Fruit fly (Drosophila melanogaster) whole organism, embryonic: ENCODE data around the gene CG4593.

Experiments
- BEAF-32 ChIP-seq: fragments of 200-800 bp; sonication (Bioruptor generic); optimal IDR thresholded peaks from 3 replicates; lab custom pipeline; 2017; ENCODE audit warnings: missing biosample characterization, missing genetic modification characterization, mild to moderate bottlenecking, moderate library complexity, missing genetic modification reagents
- CG10274 ChIP-seq: fragments of 200-800 bp; sonication (Bioruptor generic); optimal IDR thresholded peaks from 3 replicates; lab custom pipeline; 2017; ENCODE audit warnings: missing biosample characterization, mild to moderate bottlenecking, missing genetic modification characterization
- CG10366 ChIP-seq: fragments of 200-800 bp; sonication (Bioruptor generic); IDR thresholded peaks from 2 replicates; pipeline ENCODE4 v1.3.6; 2022; ENCODE audit warnings: missing biosample characterization, missing genetic modification characterization
- CG10543 ChIP-seq: fragments of 200-800 bp; sonication (Bioruptor generic); optimal IDR thresholded peaks from 3 replicates; lab custom pipeline; 2017; ENCODE audit warnings: missing biosample characterization, mild to moderate bottlenecking, missing genetic modification characterization, moderate library complexity
- CG11456 ChIP-seq: fragments of 200-800 bp; sonication (Bioruptor generic); IDR thresholded peaks from 3 replicates; pipeline ENCODE4 v1.3.6; 2022; ENCODE audit warnings: missing biosample characterization, missing genetic modification characterization
- CG11504 ChIP-seq: fragments of 200-800 bp; sonication (Bioruptor generic); optimal IDR thresholded peaks from 3 replicates; lab custom pipeline; 2019; ENCODE audit warnings: missing biosample characterization, mild to moderate bottlenecking, missing genetic modification characterization, moderate library complexity
- CG11695 ChIP-seq: fragments of 200-800 bp; sonication (Bioruptor generic); IDR thresholded peaks from 3 replicates; pipeline ENCODE4 v1.3.6; 2022; ENCODE audit warnings: missing biosample characterization, missing genetic modification characterization
- CG13775 ChIP-seq: fragments of 200-800 bp; sonication (Bioruptor generic); optimal IDR thresholded peaks from 3 replicates; lab custom pipeline; 2017; ENCODE audit warnings: missing biosample characterization, mild to moderate bottlenecking, missing genetic modification characterization
- CG14710 ChIP-seq: fragments of 200-800 bp; sonication (Bioruptor generic); optimal IDR thresholded peaks from 3 replicates; lab custom pipeline; 2019; ENCODE audit warnings: missing biosample characterization, mild to moderate bottlenecking, missing genetic modification characterization, moderate library complexity
- CG15514 ChIP-seq: fragments of 200-800 bp; sonication (Bioruptor generic); optimal IDR thresholded peaks from 3 replicates; lab custom pipeline; 2017; ENCODE audit warnings: missing biosample characterization, missing genetic modification characterization, mild to moderate bottlenecking, moderate library complexity, missing genetic modification reagents
- CG16813 ChIP-seq: fragments of 200-800 bp; sonication (Bioruptor generic); IDR thresholded peaks from 3 replicates; pipeline ENCODE4 v1.3.6; 2022; ENCODE audit warnings: missing biosample characterization, missing genetic modification characterization; ENCODE audit not compliant: partially characterized antibody
- CG18764 ChIP-seq: fragments of 200-800 bp; sonication (Bioruptor generic); optimal IDR thresholded peaks from 3 replicates; lab custom pipeline; 2016; ENCODE audit warnings: missing biosample characterization, missing genetic modification characterization
- CG2712 ChIP-seq: fragments of 200-800 bp; optimal IDR thresholded peaks from 3 replicates; lab custom pipeline; 2019; ENCODE audit warnings: missing biosample characterization, mild to moderate bottlenecking, missing genetic modification characterization, moderate library complexity
- CG31441 ChIP-seq: fragments of 200-800 bp; sonication (Bioruptor generic); IDR thresholded peaks from 2 replicates; pipeline ENCODE4 v1.3.6; 2022; ENCODE audit warnings: missing biosample characterization, missing genetic modification characterization
- CG32532 ChIP-seq: fragments of 200-800 bp; sonication (Bioruptor generic); IDR thresholded peaks from 2 replicates; pipeline ENCODE4 v1.3.6; 2022; ENCODE audit warnings: missing biosample characterization, missing genetic modification characterization
- CG32772 ChIP-seq: fragments of 200-800 bp; sonication (Bioruptor generic); IDR thresholded peaks from 2 replicates; pipeline ENCODE4 v1.3.6; 2022; ENCODE audit warnings: missing biosample characterization, missing genetic modification characterization
- CG3726 ChIP-seq: fragments of 200-800 bp; sonication (Bioruptor generic); IDR thresholded peaks from 3 replicates; pipeline ENCODE4, ENCODE4 v1.3.6; 2022; ENCODE audit warnings: missing biosample characterization, missing genetic modification characterization
- CG4328 ChIP-seq: fragments of 200-800 bp; sonication (Bioruptor generic); optimal IDR thresholded peaks from 3 replicates; lab custom pipeline; 2017; ENCODE audit warnings: missing biosample characterization, missing genetic modification reagents, missing genetic modification characterization
- CG4360 ChIP-seq: fragments of 200-800 bp; sonication (Bioruptor generic); IDR thresholded peaks from 2 replicates; pipeline ENCODE4 v1.3.6; 2022; ENCODE audit warnings: missing biosample characterization, missing genetic modification characterization
- CG4404 ChIP-seq: fragments of 200-800 bp; sonication (Bioruptor generic); IDR thresholded peaks from 2 replicates; pipeline ENCODE4 v1.3.6; 2022; ENCODE audit warnings: missing biosample characterization, missing genetic modification characterization
- CG6683 ChIP-seq: fragments of 200-800 bp; sonication (Bioruptor generic); optimal IDR thresholded peaks from 2 replicates; lab custom pipeline; 2017; ENCODE audit warnings: missing biosample characterization, mild to moderate bottlenecking, missing genetic modification characterization, missing genetic modification reagents
- CG6689 ChIP-seq: fragments of 200-800 bp; sonication (Bioruptor generic); IDR thresholded peaks from 2 replicates; pipeline ENCODE4 v1.3.6; 2022; ENCODE audit warnings: missing biosample characterization, missing genetic modification characterization
- CG8388 ChIP-seq: fragments of 200-800 bp; sonication (Bioruptor generic); optimal IDR thresholded peaks from 2 replicates; lab custom pipeline; 2019; ENCODE audit warnings: missing biosample characterization, mild to moderate bottlenecking, missing genetic modification characterization, moderate library complexity
- CG9727 ChIP-seq: fragments of 200-800 bp; sonication (Bioruptor generic); optimal IDR thresholded peaks from 3 replicates; lab custom pipeline; 2017; ENCODE audit warnings: missing biosample characterization, mild to moderate bottlenecking, missing genetic modification characterization
- CTCF ChIP-seq: fragments of 200-800 bp; sonication (Bioruptor generic); optimal IDR thresholded peaks from 2 replicates; lab custom pipeline; 2017; ENCODE audit warnings: missing biosample characterization, mild to moderate bottlenecking, missing genetic modification characterization, moderate library complexity
- CrebB ChIP-seq: fragments of 200-800 bp; sonication (Bioruptor generic); optimal IDR thresholded peaks from 3 replicates; lab custom pipeline; 2018; ENCODE audit warnings: missing biosample characterization, mild to moderate bottlenecking, missing genetic modification characterization
- H2.0 ChIP-seq: fragments of 200-800 bp; sonication (Bioruptor generic); IDR thresholded peaks from 2 replicates; pipeline ENCODE4 v1.3.6; 2022; ENCODE audit warnings: missing biosample characterization, missing genetic modification characterization
- HLH3B ChIP-seq: fragments of 200-800 bp; sonication (Bioruptor generic); IDR thresholded peaks from 2 replicates; pipeline ENCODE4 v1.3.6; 2022; ENCODE audit warnings: missing biosample characterization, missing genetic modification characterization
- Lhr ChIP-seq: fragments of 200-800 bp; sonication (Bioruptor generic); optimal IDR thresholded peaks from 3 replicates; lab custom pipeline; 2017; ENCODE audit warnings: mild to moderate bottlenecking, missing biosample characterization, missing genetic modification reagents, missing genetic modification characterization
- Lpt ChIP-seq: fragments of >200 bp; optimal IDR thresholded peaks from 2 replicates; lab custom pipeline; 2018; ENCODE audit warnings: missing biosample characterization, missing genetic modification characterization
- MTF-1 ChIP-seq: fragments of 200-800 bp; sonication (Bioruptor generic); optimal IDR thresholded peaks from 2 replicates; lab custom pipeline; 2018; ENCODE audit warnings: missing biosample characterization, mild to moderate bottlenecking, missing genetic modification characterization, borderline replicate concordance
- Opbp ChIP-seq: fragments of 200-800 bp; sonication (Bioruptor generic); IDR thresholded peaks from 3 replicates; pipeline ENCODE4 v1.3.6; 2022; ENCODE audit warnings: missing biosample characterization, missing genetic modification characterization; ENCODE audit not compliant: partially characterized antibody
- Tbp ChIP-seq: fragments of >200 bp; optimal IDR thresholded peaks from 2 replicates; lab custom pipeline; 2018; ENCODE audit warnings: missing biosample characterization, missing genetic modification characterization
- amos ChIP-seq: fragments of 200-800 bp; sonication (Bioruptor generic); IDR thresholded peaks from 2 replicates; pipeline ENCODE4 v1.3.6; 2022; ENCODE audit warnings: missing biosample characterization, missing genetic modification characterization; ENCODE audit not compliant: partially characterized antibody
- ash1 ChIP-seq: fragments of 200-800 bp; sonication (Bioruptor generic); optimal IDR thresholded peaks from 2 replicates; lab custom pipeline; 2018; ENCODE audit warnings: missing biosample characterization, mild to moderate bottlenecking, missing genetic modification characterization
- bowl ChIP-seq: fragments of 200-800 bp; sonication (Bioruptor generic); IDR thresholded peaks from 2 replicates; pipeline ENCODE4 v1.3.6; 2022; ENCODE audit warnings: missing biosample characterization, missing genetic modification characterization
- cato ChIP-seq: fragments of 200-800 bp; sonication (Bioruptor generic); optimal IDR thresholded peaks from 2 replicates; lab custom pipeline; 2016; ENCODE audit warnings: missing biosample characterization, missing genetic modification characterization, borderline replicate concordance
- chif ChIP-seq, 2 experiments: fragments of 200-800 bp; sonication (Bioruptor generic); optimal IDR thresholded peaks; 3 replicates each; lab custom pipeline; 2016; ENCODE audit warnings: missing biosample characterization in 2 of 2, missing genetic modification characterization in 2 of 2
- crp ChIP-seq, 2 experiments: fragments of 200-800 bp; sonication (Bioruptor generic); optimal IDR thresholded peaks; 2 replicates in 1 of 2; 3 replicates in 1 of 2; lab custom pipeline; 2017; ENCODE audit warnings: missing biosample characterization in 2 of 2, missing genetic modification characterization in 2 of 2, mild to moderate bottlenecking in 1 of 2, moderate library complexity in 1 of 2
- dmrt11E ChIP-seq: fragments of 200-800 bp; sonication (Bioruptor generic); optimal IDR thresholded peaks from 3 replicates; lab custom pipeline; 2018; ENCODE audit warnings: missing biosample characterization, mild to moderate bottlenecking, missing genetic modification characterization, moderate library complexity
- esg ChIP-seq: fragments of 200-800 bp; sonication (Bioruptor generic); conservative IDR thresholded peaks from 2 replicates; pipeline ENCODE4 v1.3.6; 2022; ENCODE audit warnings: missing biosample characterization, missing genetic modification characterization
- eyg ChIP-seq: fragments of 200-800 bp; sonication (Bioruptor generic); optimal IDR thresholded peaks from 3 replicates; lab custom pipeline; 2016; ENCODE audit warnings: missing biosample characterization, missing genetic modification characterization
- jing ChIP-seq: fragments of 200-800 bp; sonication (Bioruptor generic); optimal IDR thresholded peaks from 2 replicates; lab custom pipeline; 2018; ENCODE audit warnings: missing biosample characterization, mild to moderate bottlenecking, missing genetic modification characterization
- lilli ChIP-seq: fragments of 200-800 bp; sonication (Bioruptor generic); optimal IDR thresholded peaks from 3 replicates; lab custom pipeline; 2016; ENCODE audit warnings: missing biosample characterization, missing genetic modification characterization
- lmd ChIP-seq: fragments of 200-800 bp; sonication (Bioruptor generic); IDR thresholded peaks from 2 replicates; pipeline ENCODE4 v1.3.6; 2022; ENCODE audit warnings: missing biosample characterization, missing genetic modification characterization
- lov ChIP-seq, 2 experiments: fragments of 200-800 bp in 1 of 2; fragments of >200 bp in 1 of 2; sonication (Bioruptor generic) in 1 of 2; IDR thresholded peaks in 1 of 2; optimal IDR thresholded peaks in 1 of 2; 2 replicates in 1 of 2; 3 replicates in 1 of 2; pipeline versions ENCODE4 v1.3.6 to Lab custom; 2017 to 2022; ENCODE audit warnings: missing biosample characterization in 1 of 2, missing genetic modification characterization in 1 of 2
- nmo ChIP-seq: fragments of 200-800 bp; sonication (Bioruptor generic); optimal IDR thresholded peaks from 2 replicates; lab custom pipeline; 2018; ENCODE audit warnings: missing biosample characterization, mild to moderate bottlenecking, missing genetic modification characterization, moderate library complexity
- sob ChIP-seq: fragments of 200-800 bp; sonication (Bioruptor generic); IDR thresholded peaks from 2 replicates; pipeline ENCODE4 v1.3.6; 2022; ENCODE audit warnings: missing biosample characterization, missing genetic modification characterization
- tin ChIP-seq: fragments of 200-800 bp; sonication (Bioruptor generic); optimal IDR thresholded peaks from 3 replicates; lab custom pipeline; 2016; ENCODE audit warnings: missing biosample characterization, missing genetic modification characterization

The CG4593 gene

dm6 chrX:6983500-6984320 is 30.0 kb upstream of the CG4593 start (continued):
- TF ChIP-seq CG31441 (GFP tag; lab: Robert Waterston, UW) (no peak), CG4328 (GFP tag; lab: Kevin White, UChicago) (no peak), CG32532 (GFP tag; lab: Robert Waterston, UW) (no peak), lmd (GFP tag; lab: Robert Waterston, UW) (no peak), CG10543 (GFP tag; lab: Kevin White, UChicago) (no peak), crp (GFP tag; optimal IDR thresholded peaks at IDR 0.05; lab: Kevin White, UChicago) (no peak), Opbp (no peak), CG9727 (GFP tag; lab: Kevin White, UChicago) (peak; percentile 50), H2.0 (GFP tag; lab: Robert Waterston, UW) (no peak), Tbp (GFP tag; lab: Kevin White, UChicago) (no peak), BEAF-32 (GFP tag; lab: Kevin White, UChicago) (peak; percentile 5), Lhr (GFP tag; lab: Kevin White, UChicago) (no peak), CG2712 (peak; percentile 56), eyg (GFP tag; lab: Kevin White, UChicago) (no peak), CG18764 (GFP tag; lab: Kevin White, UChicago) (no peak), CG11695 (GFP tag; lab: Robert Waterston, UW) (no peak), CG4360 (GFP tag; lab: Robert Waterston, UW) (no peak), chif (GFP tag; optimal IDR thresholded peaks at IDR 0.05; lab: Kevin White, UChicago) (no peak), lilli (GFP tag; lab: Kevin White, UChicago) (no peak), CG14710 (tag; lab: Kevin White, UChicago) (peak; percentile 46), amos (GFP tag; lab: Robert Waterston, UW) (no peak), CG16813 (0 out of 3 replicates have a peak, but pooled peaks have one; percentile 14), dmrt11E (tag; lab: Kevin White, UChicago) (peak; percentile 64), bowl (GFP tag; lab: Robert Waterston, UW) (no peak), CrebB (tag; lab: Kevin White, UChicago) (no peak), CG15514 (no peak), MTF-1 (GFP tag; lab: Kevin White, UChicago) (no peak), CTCF (GFP tag; lab: Kevin White, UChicago) (no peak), lov (optimal IDR thresholded peaks at IDR 0.05; lab: Kevin White, UChicago) (no peak), lov (GFP tag; IDR thresholded peaks at IDR 0.05; lab: Robert Waterston, UW) (no peak), HLH3B (GFP tag; lab: Robert Waterston, UW) (peak; percentile 28; the same call in 1 of the 2 replicates), ash1 (no peak), CG6683 (GFP tag; lab: Kevin White, UChicago) (no peak), CG32772 (GFP tag; lab: Robert Waterston, UW) (no peak), CG3726 (no peak), tin (GFP tag; lab: Kevin White, UChicago) (no peak), CG11456 (no peak), Lpt (no peak), CG13775 (no peak), CG6689 (GFP tag; lab: Robert Waterston, UW) (0 out of 2 replicates have a peak, but pooled peaks have one; percentile 8), CG8388 (peak; percentile 1), CG10274 (GFP tag; lab: Kevin White, UChicago) (no peak), jing (GFP tag; lab: Kevin White, UChicago) (no peak), cato (no peak), CG4404 (GFP tag; lab: Robert Waterston, UW) (no peak), sob (GFP tag; lab: Robert Waterston, UW) (no peak), CG10366 (GFP tag; lab: Robert Waterston, UW) (no peak), CG11504 (tag; lab: Kevin White, UChicago) (peak; percentile 41), nmo (GFP tag; lab: Kevin White, UChicago) (peak; percentile 27), esg (no peak)
